Fruit fly (Drosophila melanogaster): ENCODE measurements around the gene B9d1.

The B9d1 gene

dm6 chr3R:15446149-15446548 lies 35.6 kb upstream of the B9d1 start:
- peak; percentile 31 for TF ChIP-seq Med (GFP tag)
- TF ChIP-seq schlank (tag; optimal IDR thresholded peaks at IDR 0.05): no peak
- TF ChIP-seq CG18619 (GFP tag; optimal IDR thresholded peaks at IDR 0.05): no peak

DNA sequence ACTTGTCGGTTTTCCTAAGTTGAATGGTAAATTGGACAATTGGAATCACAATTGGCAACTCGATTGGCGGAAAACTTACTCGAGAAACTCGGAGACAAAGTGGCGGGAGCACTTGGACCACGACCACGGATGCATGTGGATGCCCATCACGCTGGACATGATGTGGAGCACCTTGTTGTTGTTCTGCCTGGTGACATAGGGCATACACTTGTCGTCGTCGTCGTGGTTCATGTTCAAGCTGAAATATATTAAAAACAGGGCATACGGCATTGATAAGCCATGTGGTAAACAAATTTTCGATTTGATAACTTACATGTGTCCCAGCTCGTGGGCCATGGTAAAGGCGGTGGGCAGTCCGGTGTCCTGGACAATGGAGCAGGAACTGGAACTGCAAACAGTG lies 33.9 kb upstream of the B9d1 start:
- TF ChIP-seq CG10209 (GFP tag; optimal IDR thresholded peaks at IDR 0.05) (no peak), sens (GFP tag) (peak; percentile 8)

- TF ChIP-seq Awh (GFP tag; IDR thresholded peaks at IDR 0.05) (peak; percentile 23; the same call in 1 of the 2 replicates), vvl (GFP tag; IDR thresholded peaks at IDR 0.05) (peak; percentile 73), CG1647 (GFP tag; optimal IDR thresholded peaks at IDR 0.05) (no peak), chinmo (GFP tag; IDR thresholded peaks at IDR 0.05; ENCODE audit: partially characterized antibody) (peak; percentile 91; the same call in 2 of the 4 replicates)
Observed at dm6 chr3R:15448657-15449056, 33.0 kb upstream of the B9d1 start.

- TF ChIP-seq CG15479 (GFP tag; optimal IDR thresholded peaks at IDR 0.05) (no peak), NC2α (GFP tag; optimal IDR thresholded peaks at IDR 0.05) (no peak), h (optimal IDR thresholded peaks at IDR 0.05) (no peak), Pdp1 (GFP tag; optimal IDR thresholded peaks at IDR 0.05) (no peak), klu (GFP tag; IDR thresholded peaks at IDR 0.05) (no peak), tgo (GFP tag; IDR thresholded peaks at IDR 0.05) (no peak), trem (tag; optimal IDR thresholded peaks at IDR 0.05) (no peak), abd-A (tag; optimal IDR thresholded peaks at IDR 0.05) (peak; percentile 90), NC2β (GFP tag; optimal IDR thresholded peaks at IDR 0.05) (no peak), CG12769 (tag; optimal IDR thresholded peaks at IDR 0.05) (peak; percentile 58), z (GFP tag; IDR thresholded peaks at IDR 0.05) (no peak), Dref (GFP tag; IDR thresholded peaks at IDR 0.05) (0 out of 2 replicates have a peak, but pooled peaks have one; percentile 28), inv (GFP tag; IDR thresholded peaks at IDR 0.05; ENCODE audit: partially characterized antibody) (no peak), CG17829 (tag; optimal IDR thresholded peaks at IDR 0.05) (no peak), H15 (GFP tag; IDR thresholded peaks at IDR 0.05) (no peak), CG9876 (GFP tag; optimal IDR thresholded peaks at IDR 0.05) (no peak), CG6854 (GFP tag; optimal IDR thresholded peaks at IDR 0.05) (no peak), CG7963 (GFP tag; IDR thresholded peaks at IDR 0.05; ENCODE audit: partially characterized antibody) (no peak), disco-r (GFP tag; optimal IDR thresholded peaks at IDR 0.05) (no peak), salm (tag; optimal IDR thresholded peaks at IDR 0.05) (no peak), sd (tag; optimal IDR thresholded peaks at IDR 0.05) (peak; percentile 56), CG8944 (GFP tag; optimal IDR thresholded peaks at IDR 0.05) (no peak), Dip3 (GFP tag; optimal IDR thresholded peaks at IDR 0.05) (no peak), CG4730 (GFP tag; IDR thresholded peaks at IDR 0.05) (no peak), Vsx1 (GFP tag; optimal IDR thresholded peaks at IDR 0.05) (peak; percentile 62), CG3163 (GFP tag; optimal IDR thresholded peaks at IDR 0.05) (no peak), chinmo (GFP tag; IDR thresholded peaks at IDR 0.05; ENCODE audit: partially characterized antibody) (peak; percentile 91; the same call in 3 of the 4 replicates), HHEX (GFP tag; optimal IDR thresholded peaks at IDR 0.05) (no peak), Sin3A (optimal IDR thresholded peaks at IDR 0.05) (no peak), ken (GFP tag; IDR thresholded peaks at IDR 0.05) (no peak), Antp (GFP tag; optimal IDR thresholded peaks at IDR 0.05) (no peak), Nf-YB (GFP tag; optimal IDR thresholded peaks at IDR 0.05) (no peak), CG10147 (GFP tag; optimal IDR thresholded peaks at IDR 0.05) (no peak), CG13287 (GFP tag; IDR thresholded peaks at IDR 0.05; ENCODE audit: partially characterized antibody) (no peak), CG7839 (tag; optimal IDR thresholded peaks at IDR 0.05) (no peak), CG15073 (GFP tag; optimal IDR thresholded peaks at IDR 0.05) (no peak), Fer1 (GFP tag; optimal IDR thresholded peaks at IDR 0.05) (no peak)
Observed at dm6 chr3R:15451344-15452107, 30.2 kb upstream of the B9d1 start.
